Fruit fly (Drosophila melanogaster) whole organism, embryonic: ENCODE results near the gene CG10738.

Experiments
- Ada2b ChIP-seq: fragments of 200-800 bp; sonication (Bioruptor generic); IDR thresholded peaks from 2 replicates; pipeline ENCODE4 v1.3.6; 2022; ENCODE audit warnings: missing biosample characterization, missing genetic modification characterization
- B-H1 ChIP-seq: fragments of 200-800 bp; sonication (Bioruptor generic); IDR thresholded peaks from 3 replicates; pipeline ENCODE4 v1.3.6; 2022; ENCODE audit warnings: missing biosample characterization, missing genetic modification characterization
- Bdp1 ChIP-seq: fragments of 200-800 bp; sonication (Bioruptor generic); optimal IDR thresholded peaks from 3 replicates; lab custom pipeline; 2016; ENCODE audit warnings: missing biosample characterization, missing genetic modification characterization
- CG10274 ChIP-seq: fragments of 200-800 bp; sonication (Bioruptor generic); optimal IDR thresholded peaks from 3 replicates; lab custom pipeline; 2017; ENCODE audit warnings: missing biosample characterization, mild to moderate bottlenecking, missing genetic modification characterization
- CG10543 ChIP-seq: fragments of 200-800 bp; sonication (Bioruptor generic); optimal IDR thresholded peaks from 3 replicates; lab custom pipeline; 2017; ENCODE audit warnings: missing biosample characterization, mild to moderate bottlenecking, missing genetic modification characterization, moderate library complexity
- CG11085 ChIP-seq: fragments of 200-800 bp; sonication (Bioruptor generic); IDR thresholded peaks from 2 replicates; pipeline ENCODE4 v1.3.6; 2022; ENCODE audit warnings: missing biosample characterization, missing genetic modification characterization
- CG11247 ChIP-seq: fragments of 200-800 bp; sonication (Bioruptor generic); IDR thresholded peaks from 2 replicates; pipeline ENCODE4 v1.3.6; 2022; ENCODE audit warnings: missing biosample characterization, missing genetic modification characterization
- CG12769 ChIP-seq: fragments of 200-800 bp; sonication (Bioruptor generic); optimal IDR thresholded peaks from 2 replicates; lab custom pipeline; 2019; ENCODE audit warnings: missing biosample characterization, mild to moderate bottlenecking, missing genetic modification characterization, moderate library complexity
- CG14014 ChIP-seq: fragments of 200-800 bp; sonication (Bioruptor generic); IDR thresholded peaks from 2 replicates; pipeline ENCODE4 v1.3.6; 2022; ENCODE audit warnings: missing biosample characterization, missing genetic modification characterization
- CG1832 ChIP-seq: fragments of 200-800 bp; sonication (Bioruptor generic); optimal IDR thresholded peaks from 2 replicates; lab custom pipeline; 2017; ENCODE audit warnings: missing biosample characterization, mild to moderate bottlenecking, missing genetic modification characterization, inconsistent platforms
- CG2202 ChIP-seq: fragments of 200-800 bp; sonication (Bioruptor generic); optimal IDR thresholded peaks from 2 replicates; lab custom pipeline; 2018; ENCODE audit warnings: missing biosample characterization, mild to moderate bottlenecking, missing genetic modification characterization
- CG31365 ChIP-seq: fragments of 200-800 bp; sonication (Bioruptor generic); optimal IDR thresholded peaks from 2 replicates; lab custom pipeline; 2018; ENCODE audit warnings: missing biosample characterization, mild to moderate bottlenecking, missing genetic modification characterization
- CG3281 ChIP-seq: fragments of 200-800 bp; sonication (Bioruptor generic); optimal IDR thresholded peaks from 3 replicates; lab custom pipeline; 2017; ENCODE audit warnings: missing biosample characterization, mild to moderate bottlenecking, missing genetic modification characterization
- CG4404 ChIP-seq: fragments of 200-800 bp; sonication (Bioruptor generic); IDR thresholded peaks from 2 replicates; pipeline ENCODE4 v1.3.6; 2022; ENCODE audit warnings: missing biosample characterization, missing genetic modification characterization
- CG4730 ChIP-seq: fragments of 200-800 bp; sonication (Bioruptor generic); IDR thresholded peaks from 2 replicates; pipeline ENCODE4 v1.3.6; 2022; ENCODE audit warnings: missing biosample characterization, missing genetic modification characterization
- CG5245 ChIP-seq: fragments of 200-800 bp; sonication (Bioruptor generic); optimal IDR thresholded peaks from 3 replicates; lab custom pipeline; 2016; ENCODE audit warnings: missing biosample characterization, missing genetic modification characterization
- CG6654 ChIP-seq: fragments of 200-800 bp; sonication (Bioruptor generic); optimal IDR thresholded peaks from 2 replicates; lab custom pipeline; 2017; ENCODE audit warnings: missing biosample characterization, mild to moderate bottlenecking, missing genetic modification characterization
- CG7271 ChIP-seq: fragments of 200-800 bp; sonication (Bioruptor generic); optimal IDR thresholded peaks from 2 replicates; lab custom pipeline; 2018; ENCODE audit warnings: missing biosample characterization, mild to moderate bottlenecking, missing genetic modification characterization, moderate library complexity
- CG9727 ChIP-seq: fragments of 200-800 bp; sonication (Bioruptor generic); optimal IDR thresholded peaks from 3 replicates; lab custom pipeline; 2017; ENCODE audit warnings: missing biosample characterization, mild to moderate bottlenecking, missing genetic modification characterization
- CG9817 ChIP-seq: fragments of 200-800 bp; sonication (Bioruptor generic); optimal IDR thresholded peaks from 2 replicates; lab custom pipeline; 2018; ENCODE audit warnings: missing biosample characterization, mild to moderate bottlenecking, missing genetic modification characterization, moderate library complexity
- Eip74EF ChIP-seq, 2 experiments: fragments of 200-800 bp in 1 of 2; fragments of >200 bp in 1 of 2; sonication (Bioruptor generic) in 1 of 2; optimal IDR thresholded peaks; 2 replicates each; lab custom pipeline; 2017 to 2019; ENCODE audit warnings: missing biosample characterization in 2 of 2, missing genetic modification characterization in 2 of 2, mild to moderate bottlenecking in 1 of 2, moderate library complexity in 1 of 2
- Fer2 ChIP-seq: fragments of 200-800 bp; sonication (Bioruptor generic); optimal IDR thresholded peaks from 2 replicates; lab custom pipeline; 2018; ENCODE audit warnings: missing biosample characterization, mild to moderate bottlenecking, missing genetic modification characterization, moderate library complexity
- Gug ChIP-seq: fragments of 200-800 bp; sonication (Bioruptor generic); IDR thresholded peaks from 4 replicates; pipeline ENCODE4 v1.3.6; 2022; ENCODE audit warnings: missing biosample characterization, missing genetic modification characterization
- H15 ChIP-seq: fragments of 200-800 bp; sonication (Bioruptor generic); IDR thresholded peaks from 3 replicates; pipeline ENCODE4 v1.3.6; 2022; ENCODE audit warnings: missing biosample characterization, missing genetic modification characterization
- HLH4C ChIP-seq: fragments of 200-800 bp; sonication (Bioruptor generic); IDR thresholded peaks from 3 replicates; pipeline ENCODE4 v1.3.6; 2022; ENCODE audit warnings: missing biosample characterization, missing genetic modification characterization; ENCODE audit not compliant: partially characterized antibody
- HmgD ChIP-seq: fragments of 200-800 bp; sonication (Bioruptor generic); optimal IDR thresholded peaks from 3 replicates; lab custom pipeline; 2016; ENCODE audit warnings: missing biosample characterization, missing genetic modification characterization
- Hr39 ChIP-seq: fragments of >200 bp; optimal IDR thresholded peaks from 2 replicates; lab custom pipeline; 2017
- Mrtf ChIP-seq: fragments of 200-800 bp; sonication (Bioruptor generic); IDR thresholded peaks from 3 replicates; pipeline ENCODE4 v1.3.6; 2022; ENCODE audit warnings: missing biosample characterization, missing genetic modification characterization
- Nf-YA ChIP-seq: fragments of 200-800 bp; sonication (Bioruptor generic); IDR thresholded peaks from 2 replicates; pipeline ENCODE4 v1.3.6; 2022; ENCODE audit warnings: missing biosample characterization, missing genetic modification characterization
- Ravus ChIP-seq: fragments of 200-800 bp; sonication (Bioruptor generic); IDR thresholded peaks from 2 replicates; pipeline ENCODE4 v1.3.6; 2022; ENCODE audit warnings: missing biosample characterization, missing genetic modification characterization
- Sox102F ChIP-seq: fragments of 200-800 bp; sonication (Bioruptor generic); optimal IDR thresholded peaks from 2 replicates; lab custom pipeline; 2018; ENCODE audit warnings: missing biosample characterization, mild to moderate bottlenecking, missing genetic modification characterization, moderate library complexity
- Xbp1 ChIP-seq: fragments of 200-800 bp; sonication (Bioruptor generic); optimal IDR thresholded peaks from 3 replicates; lab custom pipeline; 2016; ENCODE audit warnings: missing biosample characterization, mild to moderate bottlenecking, missing genetic modification characterization
- YL-1 ChIP-seq: fragments of 200-800 bp; sonication (Bioruptor generic); optimal IDR thresholded peaks from 3 replicates; lab custom pipeline; 2017; ENCODE audit warnings: missing biosample characterization, mild to moderate bottlenecking, missing genetic modification characterization
- ara ChIP-seq: fragments of 200-800 bp; sonication (Bioruptor generic); IDR thresholded peaks from 2 replicates; pipeline ENCODE4 v1.3.6; 2022; ENCODE audit warnings: missing biosample characterization, missing genetic modification characterization
- caup ChIP-seq: fragments of 200-800 bp; sonication (Bioruptor generic); optimal IDR thresholded peaks from 3 replicates; lab custom pipeline; 2017; ENCODE audit warnings: missing biosample characterization, mild to moderate bottlenecking, missing genetic modification characterization, moderate library complexity; ENCODE audit not compliant: severe bottlenecking
- dm ChIP-seq: fragments of 200-800 bp; sonication (Bioruptor generic); optimal IDR thresholded peaks from 3 replicates; lab custom pipeline; 2016; ENCODE audit warnings: missing biosample characterization, missing genetic modification characterization
- fd102C ChIP-seq: fragments of 200-800 bp; sonication (Bioruptor generic); optimal IDR thresholded peaks from 2 replicates; lab custom pipeline; 2018; ENCODE audit warnings: missing biosample characterization, mild to moderate bottlenecking, missing genetic modification characterization, moderate library complexity
- klu ChIP-seq: fragments of 200-800 bp; sonication (Bioruptor generic); IDR thresholded peaks from 2 replicates; pipeline ENCODE4 v1.3.6; 2022; ENCODE audit warnings: missing biosample characterization, missing genetic modification characterization
- mirr ChIP-seq: fragments of 200-800 bp; sonication (Bioruptor generic); optimal IDR thresholded peaks from 3 replicates; lab custom pipeline; 2018; ENCODE audit warnings: missing biosample characterization, mild to moderate bottlenecking, missing genetic modification characterization
- p53 ChIP-seq: fragments of 200-800 bp; sonication (Bioruptor generic); optimal IDR thresholded peaks from 2 replicates; lab custom pipeline; 2016; ENCODE audit warnings: missing biosample characterization, missing genetic modification characterization
- pan ChIP-seq, 4 experiments: fragments of >200 bp in 3 of 4; fragments of 200-800 bp in 1 of 4; sonication (Bioruptor generic) in 1 of 4; optimal IDR thresholded peaks in 3 of 4; IDR thresholded peaks in 1 of 4; 2 replicates each; pipeline versions ENCODE4 v1.3.6 to Lab custom; 2017 to 2022; ENCODE audit warnings: missing biosample characterization in 2 of 4, missing genetic modification characterization in 2 of 4, mixed read lengths in 1 of 4
- pros ChIP-seq: fragments of 200-800 bp; sonication (Bioruptor generic); optimal IDR thresholded peaks from 3 replicates; lab custom pipeline; 2019; ENCODE audit warnings: missing biosample characterization, mild to moderate bottlenecking, missing genetic modification characterization, moderate library complexity
- slbo ChIP-seq: fragments of 200-800 bp; sonication (Bioruptor generic); IDR thresholded peaks from 2 replicates; pipeline ENCODE4 v1.3.6; 2022; ENCODE audit warnings: missing biosample characterization, missing genetic modification characterization
- slou ChIP-seq: fragments of 200-800 bp; sonication (Bioruptor generic); optimal IDR thresholded peaks from 3 replicates; lab custom pipeline; 2016; ENCODE audit warnings: missing biosample characterization, missing genetic modification characterization
- sr ChIP-seq: fragments of 200-800 bp; sonication (Bioruptor generic); IDR thresholded peaks from 3 replicates; pipeline ENCODE4 v1.3.6; 2022; ENCODE audit warnings: missing biosample characterization, missing genetic modification characterization
- tna ChIP-seq: fragments of 200-800 bp; sonication (Bioruptor generic); IDR thresholded peaks from 2 replicates; pipeline ENCODE4 v1.3.6; 2022; ENCODE audit warnings: missing biosample characterization, missing genetic modification characterization; ENCODE audit not compliant: partially characterized antibody
- trem ChIP-seq: fragments of 200-800 bp; optimal IDR thresholded peaks from 3 replicates; lab custom pipeline; 2019; ENCODE audit warnings: missing biosample characterization, mild to moderate bottlenecking, missing genetic modification characterization, moderate library complexity
- wdn ChIP-seq: fragments of 200-800 bp; sonication (Bioruptor generic); IDR thresholded peaks from 2 replicates; pipeline ENCODE4 v1.3.6; 2022; ENCODE audit warnings: missing biosample characterization, missing genetic modification characterization
- wor ChIP-seq: fragments of 200-800 bp; sonication (Bioruptor generic); IDR thresholded peaks from 2 replicates; pipeline ENCODE4 v1.3.6; 2022; ENCODE audit warnings: missing biosample characterization, missing genetic modification characterization

The CG10738 gene

DNA sequence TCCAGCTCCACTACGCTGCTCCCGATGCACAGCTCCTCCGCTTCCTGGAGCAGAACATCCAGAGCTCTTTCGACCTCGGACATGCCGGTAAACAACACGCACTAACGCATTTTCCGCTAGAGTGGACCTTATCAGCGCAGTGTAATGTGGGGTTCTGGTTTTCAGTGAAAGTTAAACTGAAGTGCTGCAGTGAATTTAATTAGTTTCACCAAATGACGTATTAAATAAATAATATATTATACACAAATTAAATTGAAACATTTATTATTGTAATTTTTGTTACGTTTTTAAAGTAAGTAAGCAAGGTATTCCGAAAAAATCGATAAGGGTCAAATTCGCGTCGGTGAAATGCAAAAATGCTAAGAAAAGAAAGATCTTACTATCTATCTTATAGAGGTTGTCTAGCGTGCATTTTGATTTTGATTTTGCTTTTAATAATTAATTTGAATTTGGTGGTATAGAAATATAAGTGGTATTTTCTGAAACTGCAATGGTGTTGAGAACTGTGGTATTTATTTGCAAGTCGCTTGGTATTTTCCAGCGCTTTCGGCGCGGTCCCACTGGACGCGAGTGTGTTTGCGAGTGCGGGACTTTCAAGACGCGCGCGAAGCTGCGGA lies at the start of gene CG10738, which contains the start of gene JMJD7 (continued):
- peak; percentile 2 for TF ChIP-seq slou
- peak; percentile 80 for TF ChIP-seq slbo
- TF ChIP-seq CG31365 (tag; lab: Kevin White, UChicago), result no peak
- TF ChIP-seq wdn (GFP tag; lab: Robert Waterston, UW), result no peak
- peak; percentile 67 for TF ChIP-seq caup (GFP tag; lab: Kevin White, UChicago)
- peak; percentile 42; the same call in 1 of the 2 replicates for TF ChIP-seq ara
- peak; percentile 77 for TF ChIP-seq Gug (GFP tag; lab: Robert Waterston, UW)
- TF ChIP-seq p53, result no peak
- peak; percentile 70 for TF ChIP-seq klu (GFP tag; lab: Robert Waterston, UW)
- TF ChIP-seq fd102C (GFP tag; lab: Kevin White, UChicago), result no peak
- TF ChIP-seq Hr39, result no peak
- TF ChIP-seq CG10274 (GFP tag; lab: Kevin White, UChicago), result no peak
- TF ChIP-seq pros, result no peak
- no peak for TF ChIP-seq trem (tag; lab: Kevin White, UChicago)
- TF ChIP-seq HmgD, result no peak
- no peak for TF ChIP-seq CG1832
- TF ChIP-seq Ada2b (GFP tag; lab: Robert Waterston, UW), result peak; percentile 84
- no peak for TF ChIP-seq YL-1
- TF ChIP-seq CG12769, result no peak
- no peak for TF ChIP-seq Eip74EF (GFP tag; optimal IDR thresholded peaks at IDR 0.05; lab: Kevin White, UChicago)
- TF ChIP-seq Fer2 (tag; lab: Kevin White, UChicago), result peak; percentile 16
- peak; percentile 57 for TF ChIP-seq Xbp1 (GFP tag; lab: Kevin White, UChicago)
- no peak for TF ChIP-seq tna (GFP tag; lab: Robert Waterston, UW)
- peak; percentile 26; the same call in 1 of the 2 replicates for TF ChIP-seq Ravus (GFP tag; lab: Robert Waterston, UW)
- TF ChIP-seq CG3281 (GFP tag; lab: Kevin White, UChicago), result peak; percentile 82
- peak; percentile 53; the same call in 1 of the 2 replicates for TF ChIP-seq Nf-YA
- TF ChIP-seq sr (GFP tag; lab: Robert Waterston, UW), result 0 out of 3 replicates have a peak, but pooled peaks have one; percentile 4
- TF ChIP-seq CG2202 (tag; lab: Kevin White, UChicago), result no peak
- no peak for TF ChIP-seq Bdp1 (GFP tag; lab: Kevin White, UChicago)
- peak; percentile 56 for TF ChIP-seq CG6654 (GFP tag; lab: Kevin White, UChicago)
- peak; percentile 67 for TF ChIP-seq CG11247 (GFP tag; lab: Robert Waterston, UW)
- TF ChIP-seq Sox102F (GFP tag; lab: Kevin White, UChicago), result peak; percentile 8
- TF ChIP-seq H15 (GFP tag; lab: Robert Waterston, UW), result peak; percentile 60; the same call in 2 of the 3 replicates
- TF ChIP-seq CG9727 (GFP tag; lab: Kevin White, UChicago), result peak; percentile 63
- peak; percentile 60 for TF ChIP-seq Mrtf (GFP tag; lab: Robert Waterston, UW)
- peak; percentile 27 for TF ChIP-seq mirr (GFP tag; lab: Kevin White, UChicago)
- TF ChIP-seq pan (optimal IDR thresholded peaks at IDR 0.05; lab: Kevin White, UChicago), result no peak
- peak in 1 of 2 experiments; percentile 78 for TF ChIP-seq pan (GFP tag; optimal IDR thresholded peaks at IDR 0.05 in 1 of 2, IDR thresholded peaks at IDR 0.05 in 1 of 2)
- no peak for TF ChIP-seq wor (GFP tag; lab: Robert Waterston, UW)
- TF ChIP-seq CG14014 (GFP tag; lab: Robert Waterston, UW), result peak; percentile 83
- TF ChIP-seq CG10543 (GFP tag; lab: Kevin White, UChicago), result peak; percentile 87
- TF ChIP-seq CG4730, result peak; percentile 52; the same call in 1 of the 2 replicates
- TF ChIP-seq CG5245 (GFP tag; lab: Kevin White, UChicago), result peak; percentile 73
- TF ChIP-seq CG11085 (GFP tag; lab: Robert Waterston, UW), result peak; percentile 63
- TF ChIP-seq CG4404 (GFP tag; lab: Robert Waterston, UW), result no peak
- TF ChIP-seq dm (GFP tag; lab: Kevin White, UChicago), result no peak
- peak; percentile 35 for TF ChIP-seq CG9817 (tag; lab: Kevin White, UChicago)
- TF ChIP-seq CG7271 (tag; lab: Kevin White, UChicago), result no peak
- peak; percentile 56; the same call in 2 of the 3 replicates for TF ChIP-seq B-H1 (GFP tag; lab: Robert Waterston, UW)
- TF ChIP-seq HLH4C (GFP tag; lab: Robert Waterston, UW), result no peak
